ENCODE assay signal across 4 fruit fly cellular contexts in genomic region chr3L:7184739-7185488, dm6.
TF ChIP-seq lines count a peak whose summit lies in the region.

No protein-coding gene starts in this region.

- no peak for TF ChIP-seq CTCF in whole organism, embryonic (GFP tag; optimal IDR thresholded peaks at IDR 0.05; lab: Kevin White, UChicago)

TF ChIP-seq in whole organism, embryonic, 481 proteins besides CTCF, POLR2A, EP300 and RAD21:
- TF ChIP-seq CG6683 (GFP tag; optimal IDR thresholded peaks at IDR 0.05; lab: Kevin White, UChicago): no peak
- no peak for TF ChIP-seq H2.0 (GFP tag; IDR thresholded peaks at IDR 0.05; lab: Robert Waterston, UW)
- TF ChIP-seq nom (GFP tag; optimal IDR thresholded peaks at IDR 0.05; lab: Kevin White, UChicago): peak; percentile 68

TF ChIP-seq in whole organism, prepupa, 60 proteins besides CTCF, POLR2A, EP300 and RAD21 (continues in another document):
- TF ChIP-seq Hr38 (GFP tag; optimal IDR thresholded peaks at IDR 0.05; lab: Kevin White, UChicago) (no peak), Eip93F (GFP tag; optimal IDR thresholded peaks at IDR 0.05; lab: Kevin White, UChicago) (no peak), CG34406 (GFP tag; optimal IDR thresholded peaks at IDR 0.05; lab: Kevin White, UChicago) (peak; percentile 4), CG6808 (GFP tag; optimal IDR thresholded peaks at IDR 0.05; lab: Kevin White, UChicago) (peak; percentile 15), CG10631 (GFP tag; optimal IDR thresholded peaks at IDR 0.05; lab: Kevin White, UChicago) (no peak), esn (GFP tag; optimal IDR thresholded peaks at IDR 0.05; lab: Kevin White, UChicago) (peak; percentile 39), pdm3 (GFP tag; optimal IDR thresholded peaks at IDR 0.05; lab: Kevin White, UChicago) (peak; percentile 7), Sox15 (GFP tag; optimal IDR thresholded peaks at IDR 0.05; lab: Kevin White, UChicago) (no peak), CG9139 (GFP tag; optimal IDR thresholded peaks at IDR 0.05; lab: Kevin White, UChicago) (peak; percentile 16), achi (GFP tag; optimal IDR thresholded peaks at IDR 0.05; lab: Kevin White, UChicago) (no peak), eg (GFP tag; IDR thresholded peaks at IDR 0.05; lab: Robert Waterston, UW) (no peak), CG11762 (GFP tag; optimal IDR thresholded peaks at IDR 0.05; lab: Kevin White, UChicago; ENCODE audit: insufficient read depth) (no peak), spab (GFP tag; optimal IDR thresholded peaks at IDR 0.05; lab: Kevin White, UChicago) (peak; percentile 41), CG3032 (tag; optimal IDR thresholded peaks at IDR 0.05; lab: Kevin White, UChicago) (peak; percentile 44), Lpt (GFP tag; optimal IDR thresholded peaks at IDR 0.05; lab: Kevin White, UChicago) (no peak), svp (GFP tag; lab: Kevin White, UChicago) (peak; percentile 77), Sox102F (GFP tag; optimal IDR thresholded peaks at IDR 0.05; lab: Kevin White, UChicago) (no peak), Hr39 (GFP tag; optimal IDR thresholded peaks at IDR 0.05; lab: Kevin White, UChicago) (peak; percentile 11), CG3919 (GFP tag; optimal IDR thresholded peaks at IDR 0.05; lab: Kevin White, UChicago) (peak; percentile 16), CG6854 (GFP tag; optimal IDR thresholded peaks at IDR 0.05; lab: Kevin White, UChicago) (peak; percentile 31), CG4318 (GFP tag; optimal IDR thresholded peaks at IDR 0.05; lab: Kevin White, UChicago) (no peak), CG10669 (GFP tag; optimal IDR thresholded peaks at IDR 0.05; lab: Kevin White, UChicago) (peak; percentile 13), Blimp-1 (GFP tag; optimal IDR thresholded peaks at IDR 0.05; lab: Kevin White, UChicago) (no peak), lz (GFP tag; optimal IDR thresholded peaks at IDR 0.05; lab: Kevin White, UChicago) (peak; percentile 24), dsx (GFP tag; optimal IDR thresholded peaks at IDR 0.05; lab: Kevin White, UChicago; ENCODE audit: poor library complexity, severe bottlenecking) (peak; percentile 23), CG6792 (GFP tag; optimal IDR thresholded peaks at IDR 0.05; lab: Kevin White, UChicago) (peak; percentile 22), topi (GFP tag; optimal IDR thresholded peaks at IDR 0.05; lab: Kevin White, UChicago) (peak; percentile 18), acj6 (GFP tag; optimal IDR thresholded peaks at IDR 0.05; lab: Kevin White, UChicago) (peak; percentile 5), OdsH (GFP tag; optimal IDR thresholded peaks at IDR 0.05; lab: Kevin White, UChicago) (peak; percentile 7), vri (GFP tag; optimal IDR thresholded peaks at IDR 0.05; lab: Kevin White, UChicago) (no peak)

TF ChIP-seq in whole organism, pupa, 21 proteins besides CTCF, POLR2A, EP300 and RAD21:
- TF ChIP-seq Ets98B (GFP tag; IDR thresholded peaks at IDR 0.05; lab: Robert Waterston, UW) (no peak), CG17806 (tag; optimal IDR thresholded peaks at IDR 0.05; lab: Kevin White, UChicago) (peak; percentile 15), CG14655 (GFP tag; optimal IDR thresholded peaks at IDR 0.05; lab: Kevin White, UChicago) (no peak), CG9948 (tag; optimal IDR thresholded peaks at IDR 0.05; lab: Kevin White, UChicago) (peak; percentile 24), CG8159 (tag; optimal IDR thresholded peaks at IDR 0.05; lab: Kevin White, UChicago) (peak; percentile 62), CG32121 (GFP tag; IDR thresholded peaks at IDR 0.05; lab: Robert Waterston, UW) (no peak), CG34367 (tag; optimal IDR thresholded peaks at IDR 0.05; lab: Kevin White, UChicago) (peak; percentile 8), CG15710 (tag; optimal IDR thresholded peaks at IDR 0.05; lab: Kevin White, UChicago) (peak; percentile 47)

TF ChIP-seq in whole organism, wandering third instar larva, 38 proteins besides CTCF, POLR2A, EP300 and RAD21:
- TF ChIP-seq br (GFP tag; optimal IDR thresholded peaks at IDR 0.05; lab: Kevin White, UChicago): no peak
- peak; percentile 38 for TF ChIP-seq fru (GFP tag; optimal IDR thresholded peaks at IDR 0.05; lab: Kevin White, UChicago)
- no peak for TF ChIP-seq Hnf4 (GFP tag; optimal IDR thresholded peaks at IDR 0.05; lab: Kevin White, UChicago)
- no peak for TF ChIP-seq lola (GFP tag; optimal IDR thresholded peaks at IDR 0.05; lab: Kevin White, UChicago)
- TF ChIP-seq foxo (GFP tag; optimal IDR thresholded peaks at IDR 0.05; lab: Kevin White, UChicago): peak in 1 of 2 experiments; percentile 42
- TF ChIP-seq OdsH (GFP tag; optimal IDR thresholded peaks at IDR 0.05; lab: Kevin White, UChicago): no peak
- TF ChIP-seq rgr (GFP tag; optimal IDR thresholded peaks at IDR 0.05; lab: Kevin White, UChicago): no peak
- TF ChIP-seq tai (GFP tag; optimal IDR thresholded peaks at IDR 0.05; lab: Kevin White, UChicago): no peak
- TF ChIP-seq Hr83 (GFP tag; optimal IDR thresholded peaks at IDR 0.05; lab: Kevin White, UChicago; ENCODE audit: poor library complexity, severe bottlenecking): no peak
- no peak for TF ChIP-seq Hr78 (GFP tag; optimal IDR thresholded peaks at IDR 0.05; lab: Kevin White, UChicago)
- no peak for TF ChIP-seq Abd-B (GFP tag; optimal IDR thresholded peaks at IDR 0.05; lab: Kevin White, UChicago)
- TF ChIP-seq brk (GFP tag; optimal IDR thresholded peaks at IDR 0.05; lab: Kevin White, UChicago): no peak
- peak; percentile 10 for TF ChIP-seq h (GFP tag; optimal IDR thresholded peaks at IDR 0.05; lab: Kevin White, UChicago)
- no peak for TF ChIP-seq Rel (GFP tag; optimal IDR thresholded peaks at IDR 0.05; lab: Kevin White, UChicago)
- no peak for TF ChIP-seq Rel (tag; optimal IDR thresholded peaks at IDR 0.05; lab: Kevin White, UChicago)
- TF ChIP-seq Mio (GFP tag; optimal IDR thresholded peaks at IDR 0.05; lab: Kevin White, UChicago): no peak
- no peak for TF ChIP-seq Dfd (GFP tag; optimal IDR thresholded peaks at IDR 0.05; lab: Kevin White, UChicago)
- peak; percentile 39 for TF ChIP-seq psq (GFP tag; optimal IDR thresholded peaks at IDR 0.05; lab: Kevin White, UChicago)
- TF ChIP-seq HLH106 (tag; optimal IDR thresholded peaks at IDR 0.05; lab: Kevin White, UChicago): peak; percentile 35
- no peak for TF ChIP-seq woc (GFP tag; optimal IDR thresholded peaks at IDR 0.05; lab: Kevin White, UChicago)
- no peak for TF ChIP-seq sage (GFP tag; optimal IDR thresholded peaks at IDR 0.05; lab: Kevin White, UChicago)
- TF ChIP-seq Sp1 (GFP tag; optimal IDR thresholded peaks at IDR 0.05; lab: Kevin White, UChicago): peak; percentile 48

Comparison
In these comparisons a context has a peak if more than half of its experiments do, and no peak if none do; other contexts are left out.
1. Of the 7 proteins assayed by ChIP-seq in both whole organism, embryonic and whole organism, prepupa: peak only in whole organism, embryonic: none; only in whole organism, prepupa: CG6854 and Hr39; in both: none; in neither: 5.